Fruit fly (Drosophila melanogaster) whole organism, pupa: Measurements from ENCODE around the gene Mur2B.

ENCODE experiments used
- CG13204 ChIP-seq: fragments of 200-800 bp; sonication (Bioruptor generic); optimal IDR thresholded peaks from 2 replicates; lab custom pipeline; 2018; ENCODE audit warnings: missing biosample characterization, mild to moderate bottlenecking, missing genetic modification characterization, moderate library complexity
- CG34367 ChIP-seq: fragments of 200-800 bp; sonication (Bioruptor generic); optimal IDR thresholded peaks from 2 replicates; lab custom pipeline; 2018; ENCODE audit warnings: missing biosample characterization, mild to moderate bottlenecking, missing genetic modification characterization
- CG4496 ChIP-seq: fragments of 200-800 bp; sonication (Bioruptor generic); IDR thresholded peaks from 3 replicates; pipeline ENCODE4 v1.3.6; 2022; ENCODE audit warnings: missing biosample characterization, missing genetic modification characterization
- CG8159 ChIP-seq: fragments of 200-800 bp; sonication (Bioruptor generic); optimal IDR thresholded peaks from 3 replicates; lab custom pipeline; 2018; ENCODE audit warnings: missing biosample characterization, mild to moderate bottlenecking, missing genetic modification characterization, moderate library complexity
- CG9948 ChIP-seq: fragments of 200-800 bp; sonication (Bioruptor generic); optimal IDR thresholded peaks from 2 replicates; lab custom pipeline; 2018; ENCODE audit warnings: missing biosample characterization, mild to moderate bottlenecking, missing genetic modification characterization, moderate library complexity
- D1 ChIP-seq: fragments of 200-800 bp; sonication (Bioruptor generic); optimal IDR thresholded peaks from 2 replicates; lab custom pipeline; 2018; ENCODE audit warnings: missing biosample characterization, mild to moderate bottlenecking, missing genetic modification characterization, moderate library complexity
- EcR ChIP-seq: fragments of 200-800 bp; sonication (Bioruptor generic); optimal IDR thresholded peaks from 3 replicates; lab custom pipeline; 2019; ENCODE audit warnings: missing biosample characterization, missing genetic modification characterization, mild to moderate bottlenecking, moderate library complexity, missing genetic modification reagents
- Pif1B ChIP-seq: fragments of 200-800 bp; sonication (Bioruptor generic); optimal IDR thresholded peaks from 3 replicates; lab custom pipeline; 2016; ENCODE audit warnings: missing biosample characterization, missing genetic modification characterization
- Snoo ChIP-seq: fragments of 200-800 bp; sonication (Bioruptor generic); optimal IDR thresholded peaks from 3 replicates; lab custom pipeline; 2017; ENCODE audit warnings: missing biosample characterization, mild to moderate bottlenecking, missing genetic modification characterization, inconsistent platforms
- fd96Ca ChIP-seq: fragments of 200-800 bp; sonication (Bioruptor generic); IDR thresholded peaks from 3 replicates; pipeline ENCODE4 v1.3.6; 2022; ENCODE audit warnings: missing biosample characterization, missing genetic modification characterization

dm6 chrX:1608536-1608935 is 60.1 kb downstream of the Mur2B start:
- TF ChIP-seq CG8159 (tag; lab: Kevin White, UChicago) (no peak), Snoo (tag; lab: Kevin White, UChicago) (no peak), D1 (tag; lab: Kevin White, UChicago) (no peak), EcR (GFP tag; lab: Kevin White, UChicago) (no peak), CG9948 (no peak), Pif1B (no peak), CG4496 (no peak), fd96Ca (GFP tag; lab: Robert Waterston, UW) (no peak), CG34367 (tag; lab: Kevin White, UChicago) (no peak), CG13204 (no peak)
